Worm (Caenorhabditis elegans) whole organism, L4 larva: ENCODE data around the gene F19G12.9.
A peak's percentile ranks its signal among the peaks of the same experiment; 100 is the strongest.
"Not testable (repeated sequence)": the region's sequence is repeated elsewhere in the genome, so short reads cannot be mapped to it uniquely, and the experiment has no call there.

Experiments
- F26F4.8 ChIP-seq: fragments of 200-800 bp; sonication (Bioruptor generic); conservative IDR thresholded peaks from 2 replicates; pipeline ENCODE4 v1.3.6; 2022; ENCODE audit warnings: missing genetic modification characterization, missing compliant biosample characterization
- F44E2.7 ChIP-seq: fragments of 200-800 bp; sonication (Bioruptor generic); IDR thresholded peaks from 2 replicates; pipeline ENCODE4 v2.1.2; 2022; ENCODE audit warnings: missing genetic modification characterization, missing compliant biosample characterization
- Y105C5A.15 ChIP-seq: fragments of 200-800 bp; sonication (Bioruptor generic); IDR thresholded peaks from 2 replicates; pipeline ENCODE4 v1.3.6; 2022; ENCODE audit warnings: missing genetic modification characterization, missing compliant biosample characterization
- Y48G9A.11 ChIP-seq: fragments of 200-800 bp; sonication (Bioruptor generic); IDR thresholded peaks from 2 replicates; pipeline ENCODE4 v1.3.6; 2022; ENCODE audit warnings: missing genetic modification reagents, missing genetic modification characterization, missing compliant biosample characterization
- Y75B8A.6 ChIP-seq: fragments of 200-800 bp; sonication (Bioruptor generic); IDR thresholded peaks from 2 replicates; pipeline ENCODE4 v1.3.6; 2022; ENCODE audit warnings: missing genetic modification reagents, missing genetic modification characterization, missing compliant biosample characterization
- ZK546.5 ChIP-seq, 2 experiments: sonication (generic microtip); optimal IDR thresholded peaks; 2 replicates each; lab custom pipeline; 2017; ENCODE audit warnings: missing biosample characterization in 2 of 2, missing genetic modification characterization in 2 of 2
- aly-2 ChIP-seq: sonication (generic microtip); optimal IDR thresholded peaks from 2 replicates; lab custom pipeline; 2018; ENCODE audit warnings: missing biosample characterization, missing genetic modification characterization
- arid-1 ChIP-seq: fragments of 200-800 bp; sonication (Bioruptor generic); conservative IDR thresholded peaks from 2 replicates; pipeline ENCODE4 v1.3.6; 2022; ENCODE audit warnings: missing genetic modification reagents, missing genetic modification characterization, missing compliant biosample characterization
- ctbp-1 ChIP-seq: fragments of 200-800 bp; sonication (Bioruptor generic); IDR thresholded peaks from 2 replicates; pipeline ENCODE4 v1.3.6; 2022; ENCODE audit warnings: missing genetic modification reagents, missing genetic modification characterization, missing compliant biosample characterization
- daf-12 ChIP-seq: fragments of 150-350 bp; optimal IDR thresholded peaks from 2 replicates; lab custom pipeline; 2014; ENCODE audit warnings: missing biosample characterization, missing genetic modification reagents, missing genetic modification characterization
- daf-16 ChIP-seq, 3 experiments: sonication (generic microtip); optimal IDR thresholded peaks; 2 replicates each; lab custom pipeline; 2016 to 2017; ENCODE audit warnings: missing genetic modification characterization in 3 of 3, missing genetic modification reagents in 3 of 3, mild to moderate bottlenecking in 2 of 3, missing compliant biosample characterization in 2 of 3, missing biosample characterization in 1 of 3, moderate library complexity in 1 of 3
- dmd-6 ChIP-seq: fragments of 200-800 bp; sonication (Bioruptor generic); IDR thresholded peaks from 2 replicates; pipeline ENCODE4 v1.3.6; 2022; ENCODE audit warnings: missing genetic modification reagents, missing genetic modification characterization, missing compliant biosample characterization
- dmd-8 ChIP-seq: fragments of 200-800 bp; sonication (Bioruptor generic); IDR thresholded peaks from 2 replicates; pipeline ENCODE4 v1.3.6; 2022; ENCODE audit warnings: missing genetic modification characterization, missing compliant biosample characterization
- dmd-9 ChIP-seq: fragments of 200-800 bp; sonication (Bioruptor generic); IDR thresholded peaks from 2 replicates; pipeline ENCODE4 v1.3.6; 2022; ENCODE audit warnings: missing genetic modification reagents, missing genetic modification characterization, missing compliant biosample characterization
- duxl-1 ChIP-seq: sonication (generic microtip); optimal IDR thresholded peaks from 2 replicates; lab custom pipeline; 2016; ENCODE audit warnings: mild to moderate bottlenecking, missing genetic modification characterization, moderate library complexity, missing compliant biosample characterization; ENCODE audit not compliant: poor library complexity
- dve-1 ChIP-seq: sonication (generic microtip); optimal IDR thresholded peaks from 2 replicates; lab custom pipeline; 2017; ENCODE audit warnings: antibody characterized with exemption, mild to moderate bottlenecking, missing genetic modification characterization, missing compliant biosample characterization; ENCODE audit not compliant: insufficient read depth
- egl-43 ChIP-seq: fragments of 200-800 bp; sonication (Bioruptor generic); IDR thresholded peaks from 2 replicates; pipeline ENCODE4 v1.3.6; 2022; ENCODE audit warnings: missing genetic modification reagents, missing genetic modification characterization, missing compliant biosample characterization
- hmg-1.1 ChIP-seq: fragments of 200-800 bp; sonication (Bioruptor generic); IDR thresholded peaks from 2 replicates; pipeline ENCODE4 v1.3.6; 2022; ENCODE audit warnings: missing genetic modification reagents, missing genetic modification characterization, missing compliant biosample characterization
- lim-7 ChIP-seq: fragments of 200-800 bp; sonication (Bioruptor generic); IDR thresholded peaks from 2 replicates; pipeline ENCODE4 v1.3.6; 2022; ENCODE audit warnings: missing genetic modification characterization, missing compliant biosample characterization
- lin-38 ChIP-seq: fragments of 200-800 bp; sonication (Bioruptor generic); IDR thresholded peaks from 2 replicates; pipeline ENCODE4 v1.3.6; 2022; ENCODE audit warnings: missing genetic modification reagents, missing genetic modification characterization, missing compliant biosample characterization
- madf-5 ChIP-seq, 2 experiments: fragments of 200-800 bp; sonication (Bioruptor generic); IDR thresholded peaks; 2 replicates each; pipeline ENCODE4 v1.3.6; 2022; ENCODE audit warnings: missing compliant biosample characterization in 2 of 2, missing genetic modification characterization in 2 of 2
- mep-1 ChIP-seq: fragments of 150-350 bp; sonication (generic microtip); optimal IDR thresholded peaks from 3 replicates; lab custom pipeline; 2014; ENCODE audit warnings: missing biosample characterization, missing genetic modification characterization
- mes-2 ChIP-seq: sonication (generic microtip); optimal IDR thresholded peaks from 2 replicates; lab custom pipeline; 2016; ENCODE audit warnings: missing genotype, mild to moderate bottlenecking, missing genetic modification characterization, missing compliant biosample characterization; ENCODE audit not compliant: poor library complexity, severe bottlenecking
- nhr-10 ChIP-seq: fragments of 150-350 bp; optimal IDR thresholded peaks from 2 replicates; lab custom pipeline; 2014; ENCODE audit warnings: missing biosample characterization, missing genetic modification characterization
- nhr-25 ChIP-seq: sonication (generic microtip); optimal IDR thresholded peaks from 2 replicates; lab custom pipeline; 2017; ENCODE audit warnings: missing genetic modification characterization, mild to moderate bottlenecking, missing compliant biosample characterization, antibody characterized with exemption, moderate library complexity, borderline replicate concordance; ENCODE audit not compliant: insufficient read depth
- nhr-28 ChIP-seq: fragments of 150-350 bp; optimal IDR thresholded peaks from 2 replicates; lab custom pipeline; 2014; ENCODE audit warnings: missing biosample characterization, missing genetic modification characterization
- nhr-41 ChIP-seq: fragments of 200-800 bp; sonication (Bioruptor generic); IDR thresholded peaks from 2 replicates; pipeline ENCODE4 v1.3.6; 2022; ENCODE audit warnings: missing genetic modification reagents, missing genetic modification characterization, missing compliant biosample characterization
- nhr-42 ChIP-seq: fragments of 200-800 bp; sonication (Bioruptor generic); IDR thresholded peaks from 2 replicates; pipeline ENCODE4 v1.3.6; 2022; ENCODE audit warnings: missing genetic modification characterization, missing compliant biosample characterization
- pha-4 ChIP-seq, 2 experiments: fragments of 150-350 bp in 1 of 2; fragments of 200-800 bp in 1 of 2; sonication (Bioruptor generic) in 1 of 2; IDR thresholded peaks in 1 of 2; optimal IDR thresholded peaks in 1 of 2; 2 replicates each; pipeline versions ENCODE4 v1.3.6 to Lab custom; 2014 to 2022; ENCODE audit warnings: missing genetic modification characterization in 2 of 2, missing genetic modification reagents in 2 of 2, missing biosample characterization in 1 of 2, missing compliant biosample characterization in 1 of 2
- pqm-1 ChIP-seq: sonication (generic microtip); optimal IDR thresholded peaks from 2 replicates; lab custom pipeline; 2017; ENCODE audit warnings: missing biosample characterization, missing genetic modification characterization
- snpc-1.2 ChIP-seq: fragments of 200-800 bp; sonication (Bioruptor generic); IDR thresholded peaks from 2 replicates; pipeline ENCODE4 v1.3.6; 2022; ENCODE audit warnings: missing genetic modification reagents, missing genetic modification characterization, missing compliant biosample characterization
- snpc-4 ChIP-seq: fragments of 150-350 bp; optimal IDR thresholded peaks from 2 replicates; lab custom pipeline; 2014; ENCODE audit warnings: missing biosample characterization, missing genetic modification characterization
- tag-97 ChIP-seq: fragments of 200-800 bp; sonication (Bioruptor generic); IDR thresholded peaks from 2 replicates; pipeline ENCODE4 v1.3.6; 2022; ENCODE audit warnings: missing genetic modification characterization, missing compliant biosample characterization
- tra-1 ChIP-seq: fragments of 200-800 bp; sonication (Bioruptor generic); IDR thresholded peaks from 2 replicates; pipeline ENCODE4 v1.3.6; 2022; ENCODE audit warnings: missing genetic modification reagents, missing genetic modification characterization, missing compliant biosample characterization
- unc-62 ChIP-seq, 3 experiments: fragments of 150-350 bp in 1 of 3; sonication (generic microtip); optimal IDR thresholded peaks in 2 of 3; peaks in 1 of 3; 1 replicate in 1 of 3; 2 replicates in 2 of 3; lab custom pipeline; 2014 to 2017; ENCODE audit warnings: missing biosample characterization in 3 of 3, missing genetic modification characterization in 3 of 3, missing genetic modification reagents in 3 of 3, missing genotype in 1 of 3
- vab-7 ChIP-seq: fragments of 200-800 bp; sonication (Bioruptor generic); IDR thresholded peaks from 2 replicates; pipeline ENCODE4 v1.3.6; 2022; ENCODE audit warnings: missing genetic modification reagents, missing genetic modification characterization, missing compliant biosample characterization
- zfp-2 ChIP-seq: sonication (generic microtip); optimal IDR thresholded peaks from 2 replicates; lab custom pipeline; 2016; ENCODE audit warnings: mild to moderate bottlenecking, missing genetic modification characterization, missing compliant biosample characterization
- zfp-3 ChIP-seq: fragments of 200-800 bp; sonication (Bioruptor generic); conservative IDR thresholded peaks from 2 replicates; pipeline ENCODE4 v1.3.6; 2022; ENCODE audit warnings: missing genetic modification reagents, missing genetic modification characterization, missing compliant biosample characterization
- zip-2 ChIP-seq: fragments of 150-350 bp; optimal IDR thresholded peaks from 2 replicates; lab custom pipeline; 2014; ENCODE audit warnings: missing biosample characterization, missing genetic modification characterization

The F19G12.9 gene

DNA sequence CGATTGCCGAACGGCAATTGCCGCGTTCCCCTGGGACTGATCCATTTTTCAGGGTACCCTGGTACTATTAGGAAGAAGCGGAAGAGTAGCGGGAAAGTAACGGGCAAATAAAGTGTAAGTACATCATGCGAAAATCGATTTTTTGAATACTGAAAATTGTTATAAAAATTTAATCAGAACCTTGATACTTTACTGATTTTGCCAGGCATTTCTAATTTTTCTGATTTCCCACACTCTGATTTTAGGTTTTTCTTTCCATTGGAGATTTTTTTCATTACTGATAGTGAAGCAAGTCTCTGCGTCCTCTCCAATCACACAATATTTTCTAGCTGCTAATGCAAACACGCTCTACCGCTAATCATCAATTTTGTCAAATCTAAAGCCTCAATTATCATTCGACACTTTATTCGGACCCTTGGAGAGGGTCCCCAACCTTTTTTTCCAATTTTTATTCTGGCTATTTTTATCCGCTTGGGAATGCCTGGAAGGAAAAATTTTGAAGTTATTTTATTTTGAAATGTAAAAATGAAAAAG is at the start of gene F19G12.9:
Gene F19G12.9, plus strand, starts transcription at position 51 of the 534 bp plus-strand sequence.
- TF ChIP-seq lin-38 (GFP tag; lab: Robert Waterston, UW) = peak; percentile 89
- TF ChIP-seq Y105C5A.15 (GFP tag; lab: Robert Waterston, UW) = no peak
- TF ChIP-seq ctbp-1 (GFP tag; lab: Robert Waterston, UW) = no peak
- no peak for TF ChIP-seq mep-1
- TF ChIP-seq, all 104 proteins: peak for 1

DNA sequence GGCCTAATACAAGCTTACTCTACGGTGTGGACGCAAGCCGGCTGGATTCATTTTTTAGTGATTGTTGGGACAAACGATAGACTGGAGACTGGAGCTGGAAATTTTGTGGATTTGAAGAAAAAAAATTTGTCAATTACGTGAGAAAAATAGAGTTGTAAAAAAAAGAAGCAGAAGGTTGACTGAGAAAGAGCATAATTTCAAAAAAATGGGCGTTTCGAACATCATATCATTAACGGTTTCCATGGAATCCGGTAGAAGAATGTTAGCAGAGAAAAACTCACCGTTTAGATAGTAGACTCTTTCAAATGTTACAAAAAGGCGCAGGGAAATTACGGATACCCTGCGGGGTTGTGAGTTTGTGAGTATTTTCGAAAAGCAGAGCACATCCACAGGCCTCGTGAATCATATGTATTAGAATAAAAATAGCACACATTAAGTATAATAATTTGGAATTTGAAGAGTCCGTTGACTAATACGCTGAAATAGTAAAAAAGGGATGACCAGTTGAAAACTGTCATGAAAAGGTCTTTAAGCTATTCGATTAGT is 48.2 kb upstream of the F19G12.9 start, which contains the start of gene F56C3.7:
Gene F56C3.7, minus strand, starts transcription at position 51 of the 546 bp plus-strand sequence.
- TF ChIP-seq nhr-42 (GFP tag; lab: Robert Waterston, UW) (peak; percentile 67; the same call in 1 of the 2 replicates), daf-12 (tag; lab: Kevin White, UChicago) (no peak), hmg-1.1 (GFP tag; lab: Robert Waterston, UW) (peak; percentile 46), unc-62 (GFP tag; optimal IDR thresholded peaks at IDR 0.05 in 1 of 2; lab: Kevin White, UChicago) (peak in 1 of 2 experiments; percentile 19), unc-62 (tag; optimal IDR thresholded peaks at IDR 0.05; lab: Kevin White, UChicago) (no peak), mes-2 (tag; lab: Kevin White, UChicago) (peak; percentile 49), duxl-1 (tag; lab: Kevin White, UChicago) (peak; percentile 39), aly-2 (tag; lab: Kevin White, UChicago) (no peak), lim-7 (GFP tag; lab: Robert Waterston, UW) (no peak)

DNA sequence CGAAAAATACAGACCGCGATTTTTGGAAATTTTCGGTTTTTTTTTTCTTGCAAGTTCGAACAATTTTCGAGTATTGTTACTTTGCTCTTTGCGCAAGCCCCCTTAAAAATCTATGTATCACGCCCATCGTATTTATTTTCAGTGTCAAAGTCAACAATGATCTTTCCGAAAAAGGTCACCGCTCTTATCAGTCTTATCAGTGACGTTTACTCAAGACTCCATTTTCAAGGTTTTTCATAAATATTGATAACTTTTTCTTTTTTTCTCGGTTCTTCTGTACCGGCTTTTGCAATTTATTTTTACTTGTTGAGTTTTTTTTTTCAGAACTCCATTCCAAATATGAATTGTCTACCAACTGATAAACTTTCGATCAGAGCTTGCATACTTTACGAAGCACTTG is 47.3 kb upstream of the F19G12.9 start, which contains the start of gene fbxa-190:
Gene fbxa-190, plus strand, starts transcription at position 325 of the 400 bp plus-strand sequence.
- TF ChIP-seq daf-16 (GFP tag; optimal IDR thresholded peaks at IDR 0.05; lab: Kevin White, UChicago) = no peak
- TF ChIP-seq daf-16 (tag; optimal IDR thresholded peaks at IDR 0.05; lab: Kevin White, UChicago) = peak; percentile 87
- peak; percentile 58 for TF ChIP-seq pqm-1 (tag; lab: Kevin White, UChicago)
- TF ChIP-seq dve-1 = peak; percentile 4
- TF ChIP-seq aly-2 (tag; lab: Kevin White, UChicago) = no peak
- no peak for TF ChIP-seq zfp-2 (tag; lab: Kevin White, UChicago)
- TF ChIP-seq dmd-6 = peak; percentile 30; the same call in 1 of the 2 replicates
- no peak for TF ChIP-seq zip-2 (tag; lab: Kevin White, UChicago)
- peak; percentile 22 for TF ChIP-seq nhr-28 (tag; lab: Kevin White, UChicago)
- TF ChIP-seq nhr-25 (tag; lab: Kevin White, UChicago) = no peak

DNA sequence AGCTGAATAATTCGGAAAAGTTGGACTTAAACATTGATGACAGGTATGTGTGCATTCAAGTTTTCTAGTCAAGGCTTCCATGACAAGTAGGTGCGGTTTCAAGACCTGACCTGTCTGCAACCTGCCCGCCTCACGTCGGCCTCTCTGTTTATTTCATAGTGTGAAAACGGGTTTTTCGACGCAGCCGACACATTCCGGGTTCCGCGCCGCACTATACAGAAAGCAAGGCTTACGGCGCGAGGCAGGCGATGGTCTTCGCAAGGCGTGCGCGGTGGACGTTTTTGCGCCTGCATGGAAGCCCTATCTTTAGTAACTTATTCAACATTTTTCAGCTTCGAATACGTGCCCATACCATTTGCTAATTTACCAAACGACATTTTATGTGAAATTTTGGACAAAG is 46.5 kb upstream of the F19G12.9 start:
- TF ChIP-seq snpc-1.2 (GFP tag; lab: Robert Waterston, UW) = peak; percentile 39; the same call in 1 of the 2 replicates
- 0 out of 2 replicates have a peak, but pooled peaks have one; percentile 20 for TF ChIP-seq F26F4.8 (GFP tag; lab: Robert Waterston, UW)
- TF ChIP-seq snpc-4 = peak; percentile 3
- no peak for TF ChIP-seq nhr-10 (tag; lab: Kevin White, UChicago)
- TF ChIP-seq ZK546.5 (tag; optimal IDR thresholded peaks at IDR 0.05; lab: Kevin White, UChicago) = no peak

DNA sequence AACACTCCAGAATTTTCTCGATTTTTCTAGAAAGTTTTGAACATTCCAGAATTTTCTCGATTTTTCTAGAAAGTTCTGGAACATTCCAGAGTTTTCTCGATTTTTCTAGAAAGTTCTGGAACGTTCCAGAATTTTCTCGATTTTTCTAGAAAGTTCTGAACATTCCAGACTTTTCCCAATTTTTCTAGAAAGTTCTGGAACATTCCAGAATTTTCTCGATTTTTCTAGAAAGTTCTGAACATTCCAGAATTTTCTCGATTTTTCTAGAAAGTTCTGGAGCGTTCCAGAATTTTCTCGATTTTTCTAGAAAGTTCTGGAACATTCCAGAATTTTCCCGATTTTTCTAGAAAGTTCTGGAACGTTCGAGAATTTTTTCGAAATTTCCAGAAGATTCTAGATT is 43.9 kb upstream of the F19G12.9 start:
- TF ChIP-seq Y75B8A.6 (GFP tag; lab: Robert Waterston, UW) (peak; percentile 89; the same call in 1 of the 2 replicates), Y48G9A.11 (peak; percentile 93), Y105C5A.15 (GFP tag; lab: Robert Waterston, UW) (peak; percentile 99), vab-7 (GFP tag; lab: Robert Waterston, UW) (peak; percentile 91), F44E2.7 (GFP tag; lab: Robert Waterston, UW) (peak; percentile 82; the same call in 1 of the 2 replicates), dmd-9 (peak; percentile 76; the same call in 1 of the 2 replicates), pha-4 (GFP tag; IDR thresholded peaks at IDR 0.05; lab: Robert Waterston, UW) (peak; percentile 94), zfp-3 (peak; percentile 69), ctbp-1 (GFP tag; lab: Robert Waterston, UW) (peak; percentile 92), nhr-41 (GFP tag; lab: Robert Waterston, UW) (peak; percentile 92), dmd-8 (peak; percentile 66), egl-43 (GFP tag; lab: Robert Waterston, UW) (peak; percentile 88), tag-97 (peak; percentile 92; the same call in 1 of the 2 replicates), arid-1 (GFP tag; lab: Robert Waterston, UW) (peak; percentile 96), tra-1 (GFP tag; lab: Robert Waterston, UW) (peak; percentile 92), madf-5 (GFP tag; IDR thresholded peaks at IDR 0.05; lab: Robert Waterston, UW) (peak; percentile 96 to 97)
- not testable (repeated sequence) for TF ChIP-seq pha-4 (tag; optimal IDR thresholded peaks at IDR 0.05; lab: Kevin White, UChicago)
